Worm (Caenorhabditis elegans): Measurements from ENCODE around the gene ZK1248.11.

DNA sequence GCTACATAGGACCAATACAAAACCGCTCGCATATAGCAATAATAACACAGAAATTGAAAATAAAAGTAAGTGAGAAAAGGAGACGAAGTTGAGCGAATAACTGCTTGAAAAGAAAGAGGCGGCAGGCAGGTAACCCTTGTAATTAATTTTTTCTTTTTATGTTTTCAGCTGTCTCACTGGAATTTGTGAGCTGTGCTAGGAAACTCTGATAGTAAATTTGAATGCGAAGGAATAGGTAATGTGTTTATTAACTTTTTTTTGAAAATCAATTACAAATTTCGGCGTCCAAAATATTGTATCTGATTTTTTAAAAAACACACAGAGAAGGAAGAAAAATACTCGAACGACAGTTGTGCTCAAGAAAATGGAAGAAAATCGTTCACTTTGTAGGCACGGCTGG lies 23.6 kb upstream of the ZK1248.11 start, which contains the start of gene H41C03.2:
- TF ChIP-seq ceh-9 (tag; optimal IDR thresholded peaks at IDR 0.05) = no peak
- no peak for TF ChIP-seq nfya-1 (tag; optimal IDR thresholded peaks at IDR 0.05)
- no peak for TF ChIP-seq C08G9.2 (tag; optimal IDR thresholded peaks at IDR 0.05)
- no peak for TF ChIP-seq fkh-10 (GFP tag; optimal IDR thresholded peaks at IDR 0.05)
- TF ChIP-seq che-1 (tag; optimal IDR thresholded peaks at IDR 0.05) = no peak
- TF ChIP-seq ama-1 (optimal IDR thresholded peaks at IDR 0.05) = no peak

Measured in whole organism, late embryonic.